Worm (Caenorhabditis elegans) whole organism, early embryonic: ENCODE results near the gene mrps-28.

Experiments
- ama-1 ChIP-seq: fragments of 150-350 bp; optimal IDR thresholded peaks from 2 replicates; lab custom pipeline; 2014
- ceh-13 ChIP-seq: fragments of 200-800 bp; sonication (Bioruptor generic); optimal IDR thresholded peaks from 2 replicates; lab custom pipeline; 2018; ENCODE audit warnings: mild to moderate bottlenecking, missing genetic modification characterization, missing compliant biosample characterization
- ceh-36 ChIP-seq: sonication (generic microtip); optimal IDR thresholded peaks from 2 replicates; lab custom pipeline; 2016; ENCODE audit warnings: missing genetic modification characterization, inconsistent platforms, missing compliant biosample characterization
- flt-1 ChIP-seq: fragments of 200-800 bp; sonication (Bioruptor generic); IDR thresholded peaks from 2 replicates; pipeline ENCODE4 v1.3.6; 2022; ENCODE audit warnings: missing genetic modification characterization, missing compliant biosample characterization
- tbx-11 ChIP-seq: fragments of 200-800 bp; sonication (Bioruptor generic); IDR thresholded peaks from 2 replicates; pipeline ENCODE4 v1.3.6; 2022; ENCODE audit warnings: missing genetic modification characterization, missing compliant biosample characterization

DNA sequence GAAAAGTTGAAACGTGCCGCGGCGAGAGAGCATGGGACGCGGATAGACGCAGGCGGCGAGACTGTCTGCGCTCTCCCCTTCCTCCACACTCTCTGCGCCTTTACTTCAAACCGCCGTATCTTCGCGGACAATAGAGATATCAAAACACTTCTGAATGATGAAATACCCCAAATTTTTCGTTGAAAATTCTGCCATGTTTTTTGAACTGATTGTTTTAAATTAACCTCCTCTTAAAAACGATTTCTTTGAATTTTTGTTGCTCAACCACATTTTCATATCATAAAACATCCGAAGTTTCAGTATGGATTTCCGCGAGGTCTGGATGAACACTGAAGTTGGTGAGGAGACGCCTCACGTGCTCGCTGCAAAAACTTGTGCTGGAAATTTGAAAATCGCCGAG, 25.9 kb downstream of the mrps-28 start, which contains the start of gene Y43F8C.11:
- TF ChIP-seq tbx-11 (GFP tag; lab: Robert Waterston, UW) (no peak), ceh-13 (GFP tag; lab: Kevin White, UChicago) (no peak), flt-1 (GFP tag; lab: Robert Waterston, UW) (no peak), ceh-36 (tag; lab: Kevin White, UChicago) (no peak), ama-1 (lab: Kevin White, UChicago) (no peak)
